Worm (Caenorhabditis elegans): Measurements from ENCODE around the gene elt-7.

elt-7 gene

DNA sequence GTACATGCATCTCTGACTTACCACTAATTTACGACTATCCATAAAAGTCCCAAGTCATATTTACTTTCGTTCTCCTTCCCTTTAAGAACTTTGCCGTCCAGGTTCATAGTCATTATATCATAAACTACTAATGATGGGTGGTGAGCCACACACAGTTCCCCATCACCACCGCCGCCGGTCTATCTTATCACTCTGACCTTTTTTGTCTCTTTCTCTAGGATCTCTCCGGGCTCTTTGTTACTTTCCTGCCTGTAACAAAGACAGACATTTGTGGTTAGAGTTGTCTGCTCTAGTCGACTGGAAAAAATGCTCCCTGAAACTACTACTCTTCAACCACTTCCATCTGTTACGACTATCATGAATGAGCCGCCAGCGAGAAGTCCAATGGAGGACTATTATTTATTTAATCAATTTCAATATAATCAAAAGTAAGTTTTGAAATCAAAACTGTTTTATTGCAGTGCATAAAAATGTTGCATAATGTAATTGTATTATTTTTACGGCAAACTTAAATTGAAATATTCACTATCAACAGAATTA lies at the start of gene elt-7:
Gene elt-7, plus strand, starts transcription at position 263 of the 540 bp plus-strand sequence.
- TF ChIP-seq flt-1 (GFP tag; IDR thresholded peaks at IDR 0.05) = no peak
- TF ChIP-seq hnd-1 (tag; optimal IDR thresholded peaks at IDR 0.05) = no peak
- no peak for TF ChIP-seq hmbx-1 (tag; optimal IDR thresholded peaks at IDR 0.05)
- no peak for TF ChIP-seq scrt-1 (GFP tag; IDR thresholded peaks at IDR 0.05)
- no peak for TF ChIP-seq tbx-37 (GFP tag; conservative IDR thresholded peaks at IDR 0.05)
- no peak for TF ChIP-seq hmg-4 (GFP tag; optimal IDR thresholded peaks at IDR 0.05)
- no peak for TF ChIP-seq tra-4 (tag; optimal IDR thresholded peaks at IDR 0.05)
- no peak for TF ChIP-seq B0310.2 (tag; optimal IDR thresholded peaks at IDR 0.05)
- TF ChIP-seq tbx-11 (GFP tag; IDR thresholded peaks at IDR 0.05) = no peak

DNA sequence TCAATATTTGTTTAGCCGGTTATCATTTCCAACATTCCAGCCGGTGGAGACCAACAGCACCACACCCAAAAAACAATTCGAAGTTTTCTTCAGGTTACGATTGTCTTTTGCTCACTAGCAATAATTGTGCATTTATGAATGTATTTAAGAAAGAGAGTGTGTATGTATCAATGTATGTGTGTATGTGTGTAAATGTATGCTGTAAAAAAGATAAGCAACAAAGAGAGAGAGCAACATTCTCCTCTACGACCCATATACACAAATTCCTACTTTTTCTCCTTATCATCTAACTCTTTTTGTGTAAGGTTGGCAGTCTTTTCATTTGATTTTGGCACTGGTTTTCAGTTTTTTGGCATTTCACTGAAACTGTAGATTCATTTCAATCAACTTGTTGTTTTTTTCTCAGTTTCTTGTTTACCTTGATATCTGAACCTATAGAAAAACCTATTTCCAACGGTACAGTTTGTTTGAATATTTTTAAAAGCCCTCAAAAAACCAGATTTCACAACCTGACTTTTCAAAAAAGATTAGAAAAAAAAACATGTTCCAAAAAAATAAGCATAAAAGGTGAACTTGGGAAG lies 49.5 kb upstream of the elt-7 start:
- TF ChIP-seq hmg-4 (GFP tag; optimal IDR thresholded peaks at IDR 0.05) (no peak), scrt-1 (GFP tag; IDR thresholded peaks at IDR 0.05) (no peak), ceh-36 (tag; optimal IDR thresholded peaks at IDR 0.05) (no peak), ama-1 (optimal IDR thresholded peaks at IDR 0.05) (no peak), ets-7 (tag; optimal IDR thresholded peaks at IDR 0.05) (no peak)

DNA sequence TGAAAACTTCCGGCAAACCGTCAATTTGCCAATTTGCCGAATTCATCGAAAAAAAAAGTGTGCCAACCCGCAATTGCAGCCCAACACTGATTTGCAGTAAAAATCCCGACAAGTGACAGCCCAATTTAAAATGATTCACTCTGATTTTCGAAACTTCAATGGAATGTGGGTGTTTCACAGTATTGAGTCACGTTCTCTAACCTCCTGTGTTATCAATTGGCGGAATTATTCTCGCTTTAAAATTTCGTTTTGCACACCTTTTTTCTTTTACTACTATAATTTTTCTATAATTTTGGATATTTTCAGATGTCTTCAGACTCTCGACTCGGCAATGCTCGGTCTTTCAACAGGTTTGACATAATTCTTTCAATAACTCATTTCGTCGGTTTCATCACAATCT lies 48.2 kb upstream of the elt-7 start, which contains the start of gene F39G3.5:
Gene F39G3.5, plus strand, starts transcription at position 301 of the 400 bp plus-strand sequence.
- no peak for TF ChIP-seq tbx-37 (GFP tag; conservative IDR thresholded peaks at IDR 0.05)
- no peak for TF ChIP-seq ets-7 (tag; optimal IDR thresholded peaks at IDR 0.05)
- TF ChIP-seq scrt-1 (GFP tag; IDR thresholded peaks at IDR 0.05) = no peak
- TF ChIP-seq tbx-11 (GFP tag; IDR thresholded peaks at IDR 0.05) = no peak
- TF ChIP-seq ceh-36 (tag; optimal IDR thresholded peaks at IDR 0.05) = no peak
- TF ChIP-seq F13C5.2 (tag; optimal IDR thresholded peaks at IDR 0.05) = no peak
- TF ChIP-seq ceh-13 (GFP tag; optimal IDR thresholded peaks at IDR 0.05) = no peak
- TF ChIP-seq hmbx-1 (tag; optimal IDR thresholded peaks at IDR 0.05) = no peak
- TF ChIP-seq hmg-4 (GFP tag; optimal IDR thresholded peaks at IDR 0.05) = no peak
- no peak for TF ChIP-seq flt-1 (GFP tag; IDR thresholded peaks at IDR 0.05)
- TF ChIP-seq B0310.2 (tag; optimal IDR thresholded peaks at IDR 0.05) = no peak
- TF ChIP-seq tra-4 (tag; optimal IDR thresholded peaks at IDR 0.05) = no peak
- no peak for TF ChIP-seq sea-1 (GFP tag; conservative IDR thresholded peaks at IDR 0.05)
- no peak for TF ChIP-seq aly-1 (tag; optimal IDR thresholded peaks at IDR 0.05)
- no peak for TF ChIP-seq pes-1 (GFP tag; IDR thresholded peaks at IDR 0.05)
- TF ChIP-seq ama-1 (optimal IDR thresholded peaks at IDR 0.05) = no peak
- TF ChIP-seq hnd-1 (tag; optimal IDR thresholded peaks at IDR 0.05) = no peak

DNA sequence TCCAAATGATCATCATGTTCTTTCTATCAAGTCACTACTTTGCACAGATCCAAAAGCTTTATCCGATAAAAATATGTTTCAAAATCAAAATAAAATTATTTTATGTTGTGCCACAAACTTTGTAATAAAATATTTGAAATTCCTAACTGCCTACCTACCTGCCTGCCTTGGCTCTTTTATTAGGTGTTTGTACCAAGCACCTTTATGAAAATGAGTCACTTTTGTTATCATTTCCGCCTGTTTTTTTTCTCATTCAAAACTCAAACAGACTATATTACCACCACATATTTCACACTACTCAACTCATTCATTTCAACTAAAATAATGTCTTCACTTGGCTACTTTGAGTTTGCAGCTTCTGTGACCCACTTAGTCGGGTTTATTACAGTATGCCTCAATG lies 46.0 kb upstream of the elt-7 start, which contains the start of gene F39G3.4:
Gene F39G3.4, plus strand, starts transcription at position 301 of the 400 bp plus-strand sequence.
- TF ChIP-seq tra-4 (tag; optimal IDR thresholded peaks at IDR 0.05) (no peak), hmg-4 (GFP tag; optimal IDR thresholded peaks at IDR 0.05) (no peak), scrt-1 (GFP tag; IDR thresholded peaks at IDR 0.05) (no peak), aly-1 (tag; optimal IDR thresholded peaks at IDR 0.05) (no peak), flt-1 (GFP tag; IDR thresholded peaks at IDR 0.05) (no peak), hnd-1 (tag; optimal IDR thresholded peaks at IDR 0.05) (no peak)

DNA sequence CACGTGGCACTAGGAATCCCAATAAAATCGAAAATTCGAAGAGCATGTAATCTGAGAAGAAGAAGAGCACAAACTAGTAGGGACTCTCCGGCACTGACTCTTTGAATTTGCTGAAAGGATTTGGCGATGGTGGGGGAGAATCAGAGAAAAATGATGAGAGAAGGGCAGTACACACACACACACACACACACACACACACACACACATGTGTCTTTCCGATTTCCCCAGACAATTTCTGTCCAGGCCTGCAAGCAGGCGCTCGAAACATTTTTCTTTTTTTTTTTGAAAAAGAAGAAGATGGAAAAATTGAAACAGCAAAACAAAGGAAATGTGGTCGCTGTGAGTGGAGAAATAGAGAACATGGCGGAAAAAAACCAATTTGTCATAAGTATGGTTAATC lies 40.4 kb upstream of the elt-7 start, which contains the start of gene tig-2:
Gene tig-2, minus strand, starts transcription at position 87 of the 400 bp plus-strand sequence.
- TF ChIP-seq ceh-36 (tag; optimal IDR thresholded peaks at IDR 0.05) = no peak
- no peak for TF ChIP-seq tra-4 (tag; optimal IDR thresholded peaks at IDR 0.05)
- TF ChIP-seq aly-1 (tag; optimal IDR thresholded peaks at IDR 0.05) = no peak
- TF ChIP-seq scrt-1 (GFP tag; IDR thresholded peaks at IDR 0.05) = no peak

- TF ChIP-seq scrt-1 (GFP tag; IDR thresholded peaks at IDR 0.05) = peak; percentile 85
- TF ChIP-seq B0310.2 (tag; optimal IDR thresholded peaks at IDR 0.05) = peak; percentile 65
- peak; percentile 85 for TF ChIP-seq hmg-4 (GFP tag; optimal IDR thresholded peaks at IDR 0.05)
- TF ChIP-seq aly-1 (tag; optimal IDR thresholded peaks at IDR 0.05) = peak; percentile 65
- no peak for TF ChIP-seq ama-1 (optimal IDR thresholded peaks at IDR 0.05)
- peak; percentile 81 for TF ChIP-seq ceh-36 (tag; optimal IDR thresholded peaks at IDR 0.05)
- TF ChIP-seq ceh-13 (GFP tag; optimal IDR thresholded peaks at IDR 0.05) = peak; percentile 83
- peak; percentile 82 for TF ChIP-seq tbx-37 (GFP tag; conservative IDR thresholded peaks at IDR 0.05)
- peak; percentile 63 for TF ChIP-seq hmbx-1 (tag; optimal IDR thresholded peaks at IDR 0.05)
- peak; percentile 15 for TF ChIP-seq tra-4 (tag; optimal IDR thresholded peaks at IDR 0.05)
- TF ChIP-seq sea-1 (GFP tag; conservative IDR thresholded peaks at IDR 0.05) = peak; percentile 74; the same call in 1 of the 2 replicates
- peak; percentile 87 for TF ChIP-seq tbx-11 (GFP tag; IDR thresholded peaks at IDR 0.05)
- TF ChIP-seq F13C5.2 (tag; optimal IDR thresholded peaks at IDR 0.05) = peak; percentile 94
- peak; percentile 74 for TF ChIP-seq flt-1 (GFP tag; IDR thresholded peaks at IDR 0.05)
- peak; percentile 61 for TF ChIP-seq ets-7 (tag; optimal IDR thresholded peaks at IDR 0.05)
- peak; percentile 90 for TF ChIP-seq pes-1 (GFP tag; IDR thresholded peaks at IDR 0.05)
- TF ChIP-seq hnd-1 (tag; optimal IDR thresholded peaks at IDR 0.05) = peak; percentile 75
These were observed 39.1 kb upstream of the elt-7 start, which contains the start of gene F39G3.3 for ce11 chrV:4731154-4731961. Gene F39G3.3 (plus strand): TSS chrV:4731911.

ce11 chrV:4733952-4734351 lies 36.5 kb upstream of the elt-7 start:
- no peak for TF ChIP-seq ceh-36 (tag; optimal IDR thresholded peaks at IDR 0.05)
- no peak for TF ChIP-seq pes-1 (GFP tag; IDR thresholded peaks at IDR 0.05)
- TF ChIP-seq F13C5.2 (tag; optimal IDR thresholded peaks at IDR 0.05) = no peak
- no peak for TF ChIP-seq tbx-11 (GFP tag; IDR thresholded peaks at IDR 0.05)
- no peak for TF ChIP-seq scrt-1 (GFP tag; IDR thresholded peaks at IDR 0.05)
- no peak for TF ChIP-seq ets-7 (tag; optimal IDR thresholded peaks at IDR 0.05)
